Worm (Caenorhabditis elegans) whole organism, early embryonic: ENCODE measurements around the gene F11A5.13.

ENCODE experiments used
- B0310.2 ChIP-seq: sonication (generic microtip); optimal IDR thresholded peaks from 2 replicates; lab custom pipeline; 2016; ENCODE audit warnings: mild to moderate bottlenecking, missing genetic modification characterization, missing compliant biosample characterization
- F13C5.2 ChIP-seq: sonication (generic microtip); optimal IDR thresholded peaks from 2 replicates; lab custom pipeline; 2017; ENCODE audit warnings: mild to moderate bottlenecking, missing genetic modification characterization, inconsistent platforms, missing compliant biosample characterization
- aly-1 ChIP-seq: sonication (generic microtip); optimal IDR thresholded peaks from 2 replicates; lab custom pipeline; 2016; ENCODE audit warnings: missing genetic modification characterization, missing compliant biosample characterization
- ama-1 ChIP-seq: fragments of 150-350 bp; optimal IDR thresholded peaks from 2 replicates; lab custom pipeline; 2014
- ceh-13 ChIP-seq: fragments of 200-800 bp; sonication (Bioruptor generic); optimal IDR thresholded peaks from 2 replicates; lab custom pipeline; 2018; ENCODE audit warnings: mild to moderate bottlenecking, missing genetic modification characterization, missing compliant biosample characterization
- ceh-36 ChIP-seq: sonication (generic microtip); optimal IDR thresholded peaks from 2 replicates; lab custom pipeline; 2016; ENCODE audit warnings: missing genetic modification characterization, inconsistent platforms, missing compliant biosample characterization
- ets-7 ChIP-seq: sonication (generic microtip); optimal IDR thresholded peaks from 2 replicates; lab custom pipeline; 2016; ENCODE audit warnings: missing genotype, missing genetic modification characterization, missing compliant biosample characterization
- flt-1 ChIP-seq: fragments of 200-800 bp; sonication (Bioruptor generic); IDR thresholded peaks from 2 replicates; pipeline ENCODE4 v1.3.6; 2022; ENCODE audit warnings: missing genetic modification characterization, missing compliant biosample characterization
- hmbx-1 ChIP-seq: sonication (generic microtip); optimal IDR thresholded peaks from 2 replicates; lab custom pipeline; 2016; ENCODE audit warnings: mild to moderate bottlenecking, missing genetic modification characterization, missing compliant biosample characterization
- hmg-4 ChIP-seq: fragments of 200-800 bp; sonication (Bioruptor generic); optimal IDR thresholded peaks from 2 replicates; lab custom pipeline; 2018; ENCODE audit warnings: mild to moderate bottlenecking, missing genetic modification characterization, missing compliant biosample characterization
- hnd-1 ChIP-seq: sonication (generic microtip); optimal IDR thresholded peaks from 2 replicates; lab custom pipeline; 2016; ENCODE audit warnings: missing genetic modification characterization, missing compliant biosample characterization
- pes-1 ChIP-seq: fragments of 200-800 bp; sonication (Bioruptor generic); IDR thresholded peaks from 2 replicates; pipeline ENCODE4 v1.3.6; 2022; ENCODE audit warnings: missing genetic modification reagents, missing genetic modification characterization, missing compliant biosample characterization
- scrt-1 ChIP-seq: fragments of 200-800 bp; sonication (Bioruptor generic); IDR thresholded peaks from 2 replicates; pipeline ENCODE4 v1.3.6; 2022; ENCODE audit warnings: missing genetic modification characterization, missing compliant biosample characterization
- sea-1 ChIP-seq: fragments of 200-800 bp; sonication (Bioruptor generic); conservative IDR thresholded peaks from 2 replicates; pipeline ENCODE4 v1.3.6; 2022; ENCODE audit warnings: missing genetic modification characterization, missing compliant biosample characterization
- tbx-11 ChIP-seq: fragments of 200-800 bp; sonication (Bioruptor generic); IDR thresholded peaks from 2 replicates; pipeline ENCODE4 v1.3.6; 2022; ENCODE audit warnings: missing genetic modification characterization, missing compliant biosample characterization
- tbx-37 ChIP-seq: fragments of 200-800 bp; sonication (Bioruptor generic); conservative IDR thresholded peaks from 2 replicates; pipeline ENCODE4 v1.3.6; 2022; ENCODE audit warnings: missing genetic modification reagents, missing genetic modification characterization, missing compliant biosample characterization
- tra-4 ChIP-seq: sonication (generic microtip); optimal IDR thresholded peaks from 2 replicates; lab custom pipeline; 2017; ENCODE audit warnings: missing genetic modification characterization, missing compliant biosample characterization

The F11A5.13 gene

ce11 chrV:16253687-16254086 lies 27.2 kb upstream of the F11A5.13 start, which contains the start of gene gcy-20:
TSS of gene gcy-20 (minus strand) at chrV:16253787.
- TF ChIP-seq hmg-4 (GFP tag; lab: Kevin White, UChicago) (no peak), tbx-37 (GFP tag; lab: Robert Waterston, UW) (no peak), hnd-1 (tag; lab: Kevin White, UChicago) (no peak), tbx-11 (no peak), hmbx-1 (tag; lab: Kevin White, UChicago) (no peak)

ce11 chrV:16249105-16249504 lies 22.6 kb upstream of the F11A5.13 start:
- TF ChIP-seq ets-7 (no peak), aly-1 (tag; lab: Kevin White, UChicago) (no peak), ama-1 (lab: Kevin White, UChicago) (no peak), scrt-1 (GFP tag; lab: Robert Waterston, UW) (no peak)

ce11 chrV:16246579-16246978 lies 20.1 kb upstream of the F11A5.13 start, which contains the start of gene srh-95:
TSS of gene srh-95 (plus strand) at chrV:16246879.
- no peak for TF ChIP-seq tbx-11
- TF ChIP-seq ceh-36 (tag; lab: Kevin White, UChicago): no peak
- TF ChIP-seq F13C5.2 (tag; lab: Kevin White, UChicago): no peak
- no peak for TF ChIP-seq tbx-37 (GFP tag; lab: Robert Waterston, UW)
- no peak for TF ChIP-seq sea-1 (GFP tag; lab: Robert Waterston, UW)
- TF ChIP-seq tra-4: no peak
- TF ChIP-seq hmg-4 (GFP tag; lab: Kevin White, UChicago): no peak
- no peak for TF ChIP-seq pes-1
- no peak for TF ChIP-seq B0310.2 (tag; lab: Kevin White, UChicago)
- TF ChIP-seq hnd-1 (tag; lab: Kevin White, UChicago): no peak
- TF ChIP-seq ceh-13: no peak
- no peak for TF ChIP-seq aly-1 (tag; lab: Kevin White, UChicago)
- TF ChIP-seq hmbx-1 (tag; lab: Kevin White, UChicago): no peak
- TF ChIP-seq flt-1: no peak
- TF ChIP-seq ets-7: no peak

- TF ChIP-seq pes-1 (no peak), tra-4 (no peak), sea-1 (GFP tag; lab: Robert Waterston, UW) (no peak), flt-1 (no peak), tbx-11 (no peak), ceh-13 (no peak), tbx-37 (GFP tag; lab: Robert Waterston, UW) (no peak), aly-1 (tag; lab: Kevin White, UChicago) (no peak), ets-7 (no peak), hmbx-1 (tag; lab: Kevin White, UChicago) (no peak), B0310.2 (tag; lab: Kevin White, UChicago) (no peak), hmg-4 (GFP tag; lab: Kevin White, UChicago) (no peak), F13C5.2 (tag; lab: Kevin White, UChicago) (no peak)
Observed at ce11 chrV:16244078-16244477, 17.6 kb upstream of the F11A5.13 start, which contains the start of gene srh-104. TSS of gene srh-104 (minus strand) at chrV:16244178.

ce11 chrV:16237223-16237622 lies 10.7 kb upstream of the F11A5.13 start, which contains the start of gene F21H7.5:
TSS of gene F21H7.5 (plus strand) at chrV:16237523.
- TF ChIP-seq hmg-4 (GFP tag; lab: Kevin White, UChicago): no peak
- TF ChIP-seq sea-1 (GFP tag; lab: Robert Waterston, UW): no peak
- no peak for TF ChIP-seq tra-4
- no peak for TF ChIP-seq ama-1 (lab: Kevin White, UChicago)
- TF ChIP-seq tbx-37 (GFP tag; lab: Robert Waterston, UW): no peak
- TF ChIP-seq ets-7: no peak
- no peak for TF ChIP-seq pes-1
- TF ChIP-seq B0310.2 (tag; lab: Kevin White, UChicago): no peak
- TF ChIP-seq aly-1 (tag; lab: Kevin White, UChicago): no peak
- no peak for TF ChIP-seq flt-1
- TF ChIP-seq tbx-11: no peak

ce11 chrV:16235647-16236046 lies 9.2 kb upstream of the F11A5.13 start, which contains the start of gene srh-98:
TSS of gene srh-98 (minus strand) at chrV:16235747.
- no peak for TF ChIP-seq aly-1 (tag; lab: Kevin White, UChicago)
- no peak for TF ChIP-seq ama-1 (lab: Kevin White, UChicago)
- TF ChIP-seq ets-7: no peak
- no peak for TF ChIP-seq sea-1 (GFP tag; lab: Robert Waterston, UW)
- no peak for TF ChIP-seq tbx-37 (GFP tag; lab: Robert Waterston, UW)
- TF ChIP-seq ceh-13: no peak
- no peak for TF ChIP-seq hnd-1 (tag; lab: Kevin White, UChicago)
- TF ChIP-seq tra-4: no peak
- no peak for TF ChIP-seq scrt-1 (GFP tag; lab: Robert Waterston, UW)
- TF ChIP-seq ceh-36 (tag; lab: Kevin White, UChicago): no peak
- no peak for TF ChIP-seq hmbx-1 (tag; lab: Kevin White, UChicago)
- TF ChIP-seq pes-1: no peak

- TF ChIP-seq scrt-1 (GFP tag; lab: Robert Waterston, UW) (no peak), ceh-36 (tag; lab: Kevin White, UChicago) (no peak), B0310.2 (tag; lab: Kevin White, UChicago) (no peak), flt-1 (no peak), hnd-1 (tag; lab: Kevin White, UChicago) (no peak), pes-1 (no peak), ets-7 (no peak), tra-4 (no peak)
Observed at ce11 chrV:16235135-16235534, 8.7 kb upstream of the F11A5.13 start, which contains the start of gene F21H7.3. TSS of gene F21H7.3 (minus strand) at chrV:16235235.

ce11 chrV:16233624-16234023 lies 7.1 kb upstream of the F11A5.13 start, which contains the start of gene clec-233:
TSS of gene clec-233 (plus strand) at chrV:16233924.
- TF ChIP-seq aly-1 (tag; lab: Kevin White, UChicago) (no peak), pes-1 (no peak), hmbx-1 (tag; lab: Kevin White, UChicago) (no peak), B0310.2 (tag; lab: Kevin White, UChicago) (no peak), tbx-11 (no peak), tbx-37 (GFP tag; lab: Robert Waterston, UW) (no peak), ceh-36 (tag; lab: Kevin White, UChicago) (no peak), flt-1 (no peak), hmg-4 (GFP tag; lab: Kevin White, UChicago) (no peak), ets-7 (no peak), sea-1 (GFP tag; lab: Robert Waterston, UW) (no peak), hnd-1 (tag; lab: Kevin White, UChicago) (no peak), ceh-13 (no peak), F13C5.2 (tag; lab: Kevin White, UChicago) (no peak), tra-4 (no peak), ama-1 (lab: Kevin White, UChicago) (no peak), scrt-1 (GFP tag; lab: Robert Waterston, UW) (no peak)
